Fruit fly (Drosophila melanogaster) whole organism, prepupa: ENCODE results near the gene CG6059.

Experiments used
- CG31627 ChIP-seq: fragments of 200-800 bp; sonication (Bioruptor generic); optimal IDR thresholded peaks from 3 replicates; lab custom pipeline; 2016; ENCODE audit warnings: missing biosample characterization, missing genetic modification characterization
- CG32006 ChIP-seq: fragments of 200-800 bp; sonication (Bioruptor generic); optimal IDR thresholded peaks from 3 replicates; lab custom pipeline; 2017; ENCODE audit warnings: missing biosample characterization, mild to moderate bottlenecking, missing genetic modification characterization
- CG6163 ChIP-seq: fragments of 200-800 bp; sonication (Bioruptor generic); IDR thresholded peaks from 3 replicates; pipeline ENCODE4 v1.3.6; 2022; ENCODE audit warnings: missing biosample characterization, missing genetic modification characterization
- CG8119 ChIP-seq: fragments of 200-800 bp; sonication (Bioruptor generic); IDR thresholded peaks from 3 replicates; pipeline ENCODE4 v1.3.6; 2022; ENCODE audit warnings: missing biosample characterization, missing genetic modification characterization
- Hr38 ChIP-seq: sonication (Bioruptor generic); optimal IDR thresholded peaks from 2 replicates; lab custom pipeline; 2016; ENCODE audit warnings: missing biosample characterization, missing genetic modification characterization
- Hr39 ChIP-seq: fragments of 200-800 bp; sonication (Bioruptor generic); optimal IDR thresholded peaks from 2 replicates; lab custom pipeline; 2016; ENCODE audit warnings: missing biosample characterization, missing genetic modification characterization
- Lpt ChIP-seq: fragments of 200-800 bp; sonication (Bioruptor generic); optimal IDR thresholded peaks from 3 replicates; lab custom pipeline; 2016; ENCODE audit warnings: missing biosample characterization, missing genetic modification characterization
- esn ChIP-seq: fragments of 200-800 bp; sonication (Bioruptor generic); optimal IDR thresholded peaks from 2 replicates; lab custom pipeline; 2016; ENCODE audit warnings: missing biosample characterization, mild to moderate bottlenecking, missing genetic modification characterization, moderate library complexity
- vri ChIP-seq: fragments of 200-800 bp; sonication (Bioruptor generic); optimal IDR thresholded peaks from 3 replicates; lab custom pipeline; 2016; ENCODE audit warnings: missing biosample characterization, mild to moderate bottlenecking, missing genetic modification characterization

DNA sequence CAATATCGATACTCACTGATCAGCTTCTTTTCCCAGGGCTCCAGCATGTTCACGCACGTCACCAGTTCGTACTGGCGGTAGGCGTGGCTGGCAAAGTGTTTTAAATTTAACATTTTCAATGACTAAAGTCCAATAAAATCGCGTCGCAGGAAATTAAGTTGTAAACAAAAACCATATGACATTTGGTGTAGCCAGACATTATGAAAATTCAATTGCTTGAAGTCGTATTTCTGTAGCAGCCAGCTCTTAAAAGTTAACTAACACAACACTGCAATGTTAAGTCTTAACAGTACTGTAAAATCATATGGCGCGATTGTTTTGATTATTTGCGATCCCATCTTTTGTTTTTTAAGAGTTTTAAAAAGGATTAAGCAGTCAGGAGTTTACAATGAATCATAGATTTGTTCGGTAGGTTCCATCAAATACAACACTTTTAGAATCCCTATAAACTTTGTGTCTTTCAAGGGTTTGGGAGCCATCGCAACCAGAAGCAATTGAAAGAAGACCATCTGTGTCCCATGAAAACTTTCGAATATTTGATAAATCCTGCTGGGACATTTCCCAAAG is 41.0 kb upstream of the CG6059 start, which contains the start of the genes CG34293 and spn-D:
- TF ChIP-seq CG8119 (GFP tag; lab: Robert Waterston, UW) = no peak
- no peak for TF ChIP-seq vri
- no peak for TF ChIP-seq Hr39 (GFP tag; lab: Kevin White, UChicago)
- TF ChIP-seq CG32006 (GFP tag; lab: Kevin White, UChicago) = no peak
- TF ChIP-seq Hr38 (GFP tag; lab: Kevin White, UChicago) = no peak
- no peak for TF ChIP-seq CG31627 (GFP tag; lab: Kevin White, UChicago)
- TF ChIP-seq esn = no peak
- TF ChIP-seq Lpt (GFP tag; lab: Kevin White, UChicago) = no peak
- TF ChIP-seq CG6163 (GFP tag; lab: Robert Waterston, UW) = no peak
